Worm (Caenorhabditis elegans): Measurements from ENCODE around the gene F53E10.5.
"Not testable (repeated sequence)": the region's sequence is repeated elsewhere in the genome, so short reads cannot be mapped to it uniquely, and the experiment has no call there.

The F53E10.5 gene

DNA sequence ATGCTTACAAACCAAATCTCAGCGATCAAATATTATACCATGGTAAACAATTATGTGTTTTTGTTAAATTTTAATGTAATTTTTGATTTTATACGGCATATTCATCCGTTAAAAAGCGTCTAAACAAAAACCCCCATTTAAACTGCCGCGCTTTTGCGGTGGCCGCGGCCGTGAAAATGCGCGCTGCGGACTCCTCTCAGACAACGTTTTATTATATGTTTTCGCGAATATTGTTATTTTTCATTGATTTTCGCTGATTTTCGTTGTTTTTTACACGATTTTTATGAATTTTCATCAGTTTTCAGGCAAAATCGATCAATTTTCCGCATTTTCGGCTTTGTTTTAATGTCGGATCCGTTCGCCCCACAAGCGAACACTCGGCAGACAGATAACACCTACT is 39.8 kb upstream of the F53E10.5 start, which contains the start of gene W02H5.19 (continued):
- TF ChIP-seq fax-1 (tag; optimal IDR thresholded peaks at IDR 0.05), result peak; percentile 57
- peak; percentile 97 for TF ChIP-seq ceh-31 (tag; optimal IDR thresholded peaks at IDR 0.05)
- peak; percentile 95 for TF ChIP-seq ets-4 (tag; optimal IDR thresholded peaks at IDR 0.05)
- no peak for TF ChIP-seq ceh-45 (GFP tag; IDR thresholded peaks at IDR 0.05)
- peak; percentile 87 for TF ChIP-seq hlh-8 (tag; optimal IDR thresholded peaks at IDR 0.05)
- TF ChIP-seq T23F11.4 (GFP tag; optimal IDR thresholded peaks at IDR 0.05), result no peak
- peak; percentile 58 for TF ChIP-seq eyg-1 (tag; optimal IDR thresholded peaks at IDR 0.05)
- TF ChIP-seq hlh-15 (tag; optimal IDR thresholded peaks at IDR 0.05), result no peak
- no peak for TF ChIP-seq nhr-232 (tag; optimal IDR thresholded peaks at IDR 0.05)
- no peak for TF ChIP-seq pax-1 (tag; optimal IDR thresholded peaks at IDR 0.05)
- TF ChIP-seq fkh-6 (tag; optimal IDR thresholded peaks at IDR 0.05), result peak; percentile 11
- TF ChIP-seq ceh-18 (tag; optimal IDR thresholded peaks at IDR 0.05), result peak; percentile 40
- TF ChIP-seq ceh-19 (GFP tag; optimal IDR thresholded peaks at IDR 0.05), result no peak
- TF ChIP-seq tbx-7 (tag; optimal IDR thresholded peaks at IDR 0.05), result peak; percentile 88
- no peak for TF ChIP-seq lin-11 (tag; optimal IDR thresholded peaks at IDR 0.05)
- TF ChIP-seq ceh-34 (tag; optimal IDR thresholded peaks at IDR 0.05), result peak; percentile 60

DNA sequence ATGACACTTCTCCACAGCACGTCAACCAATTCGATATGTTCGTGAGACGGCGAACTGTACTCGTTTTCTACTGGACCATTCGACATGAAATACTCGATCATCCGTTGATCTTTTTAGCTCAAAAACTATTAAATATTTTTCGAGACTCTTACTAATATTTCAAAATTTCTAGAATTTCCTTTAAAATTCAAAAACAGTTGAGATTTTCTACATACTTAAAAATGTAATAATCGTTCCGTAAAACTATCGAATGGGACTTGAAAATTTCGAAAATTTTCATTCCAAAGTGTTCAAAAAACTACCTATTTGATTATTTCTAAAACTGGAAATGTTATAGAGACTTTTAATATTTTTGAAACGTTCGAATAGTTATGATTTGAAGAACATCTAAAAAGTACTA is 26.6 kb upstream of the F53E10.5 start, which contains the start of gene sknr-1:
sknr-1 (minus strand) TSS at position 101 of the 400 bp plus-strand sequence.
- TF ChIP-seq sox-4, ceh-9, tbx-7 (tag; optimal IDR thresholded peaks at IDR 0.05): not testable (repeated sequence)

DNA sequence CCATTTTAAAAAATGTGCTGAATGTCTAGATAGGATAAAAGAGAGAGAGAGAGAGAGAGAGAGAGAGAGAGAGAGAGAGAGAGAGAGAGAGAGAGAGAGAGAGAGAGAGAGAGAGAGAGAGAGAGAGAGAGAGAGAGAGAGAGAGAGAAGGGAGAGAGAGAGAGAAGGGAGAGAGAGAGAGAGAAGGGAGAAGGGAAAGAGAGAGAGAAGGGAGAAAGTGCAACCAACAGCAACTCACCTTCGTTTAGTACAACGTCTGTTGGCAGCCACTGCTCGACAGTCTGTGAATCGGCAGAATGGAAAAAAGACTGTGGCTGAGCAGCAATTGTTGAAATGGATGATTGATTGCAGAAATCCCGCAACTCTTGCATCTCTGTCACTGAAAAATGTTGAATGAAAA is 25.0 kb upstream of the F53E10.5 start:
- TF ChIP-seq zip-5 (tag; optimal IDR thresholded peaks at IDR 0.05) (no peak), syd-9 (tag; optimal IDR thresholded peaks at IDR 0.05) (no peak), ceh-19 (GFP tag; optimal IDR thresholded peaks at IDR 0.05) (no peak), sox-4 (tag; optimal IDR thresholded peaks at IDR 0.05) (no peak), sdc-2 (tag; optimal IDR thresholded peaks at IDR 0.05) (no peak), ref-2 (tag; optimal IDR thresholded peaks at IDR 0.05) (no peak), unc-42 (tag; optimal IDR thresholded peaks at IDR 0.05) (no peak), hlh-13 (GFP tag; optimal IDR thresholded peaks at IDR 0.05) (no peak), dmd-4 (tag; optimal IDR thresholded peaks at IDR 0.05; ENCODE audit: borderline replicate concordance) (no peak), pag-3 (tag; optimal IDR thresholded peaks at IDR 0.05; ENCODE audit: borderline replicate concordance) (no peak), unc-3 (GFP tag; conservative IDR thresholded peaks at IDR 0.05) (no peak), unc-3 (tag; optimal IDR thresholded peaks at IDR 0.05) (no peak), C38D4.7 (GFP tag; optimal IDR thresholded peaks at IDR 0.05) (no peak), unc-86 (tag; optimal IDR thresholded peaks at IDR 0.05) (no peak), che-1 (tag; optimal IDR thresholded peaks at IDR 0.05) (no peak), ceh-14 (tag; optimal IDR thresholded peaks at IDR 0.05) (no peak)

DNA sequence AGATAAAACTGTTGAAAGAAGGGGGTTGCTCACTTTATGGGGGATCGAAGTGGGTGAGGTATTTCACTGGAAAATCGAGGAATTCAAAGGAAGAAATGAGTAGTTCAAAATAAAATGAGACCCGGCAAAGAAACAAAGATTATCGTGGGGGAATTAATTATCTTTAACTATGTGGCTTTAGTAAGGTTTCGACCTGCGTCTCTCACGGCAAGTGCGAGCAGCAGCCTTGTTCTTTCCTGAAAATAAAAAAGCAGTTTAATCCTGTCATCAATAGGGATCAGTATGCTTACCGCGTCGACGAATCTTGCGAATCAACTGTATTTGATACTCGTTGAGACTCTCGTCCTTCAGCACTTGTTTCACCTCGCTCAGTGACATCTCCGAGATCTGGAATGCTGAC is 23.1 kb upstream of the F53E10.5 start, which contains the start of gene srh-271:
srh-271 (minus strand) TSS at position 101 of the 400 bp plus-strand sequence.
- TF ChIP-seq syd-9 (tag; optimal IDR thresholded peaks at IDR 0.05) (no peak), Y22D7AL.16 (tag; optimal IDR thresholded peaks at IDR 0.05) (no peak), T23F11.4 (GFP tag; optimal IDR thresholded peaks at IDR 0.05) (no peak), ceh-34 (tag; optimal IDR thresholded peaks at IDR 0.05) (no peak), nhr-11 (tag; optimal IDR thresholded peaks at IDR 0.05) (no peak), ceh-24 (tag; optimal IDR thresholded peaks at IDR 0.05) (no peak), tbx-2 (tag; optimal IDR thresholded peaks at IDR 0.05) (no peak)

DNA sequence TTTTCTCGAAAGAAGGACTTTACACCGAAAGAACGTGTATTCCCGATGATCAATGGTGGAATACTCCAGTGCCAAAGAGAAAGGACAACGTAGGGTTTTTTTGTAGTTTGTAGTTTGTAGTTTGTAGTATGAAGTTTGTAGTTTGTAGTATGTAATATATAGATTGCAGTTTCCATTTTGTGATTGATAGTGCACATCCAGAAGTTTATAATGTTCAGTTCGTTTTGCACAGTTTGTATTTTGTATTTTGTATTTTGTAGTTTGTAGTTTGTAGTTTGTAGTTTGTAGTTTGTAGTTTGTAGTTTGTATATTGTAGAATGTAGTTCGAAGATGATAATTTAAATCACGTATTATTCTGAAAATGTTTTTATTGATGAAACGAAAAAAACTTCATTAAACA is 18.8 kb upstream of the F53E10.5 start:
- TF ChIP-seq syd-9 (tag; optimal IDR thresholded peaks at IDR 0.05), result no peak
- TF ChIP-seq zip-5 (tag; optimal IDR thresholded peaks at IDR 0.05), result no peak
- TF ChIP-seq ref-2 (tag; optimal IDR thresholded peaks at IDR 0.05), result no peak
- TF ChIP-seq sdc-2 (tag; optimal IDR thresholded peaks at IDR 0.05), result no peak
- no peak for TF ChIP-seq ama-1 (optimal IDR thresholded peaks at IDR 0.05)
- no peak for TF ChIP-seq K09A11.1 (tag; optimal IDR thresholded peaks at IDR 0.05; ENCODE audit: insufficient read depth)
- TF ChIP-seq nhr-11 (tag; optimal IDR thresholded peaks at IDR 0.05), result no peak
- TF ChIP-seq elt-2 (tag; optimal IDR thresholded peaks at IDR 0.05), result no peak
- no peak for TF ChIP-seq pax-1 (tag; optimal IDR thresholded peaks at IDR 0.05)
- TF ChIP-seq hlh-13 (GFP tag; optimal IDR thresholded peaks at IDR 0.05), result no peak

Data from whole organism, late embryonic.